Worm (Caenorhabditis elegans) whole organism, L4 larva: ENCODE measurements around the gene F41G3.3.
A peak's percentile ranks its signal among the peaks of the same experiment; 100 is the strongest.
"Not testable (repeated sequence)": the region's sequence is repeated elsewhere in the genome, so short reads cannot be mapped to it uniquely, and the experiment has no call there.

ENCODE experiments used
- D1046.2 ChIP-seq: fragments of 200-800 bp; sonication (Bioruptor generic); IDR thresholded peaks from 2 replicates; pipeline ENCODE4 v1.3.6; 2022; ENCODE audit warnings: missing genetic modification characterization, missing compliant biosample characterization
- F10B5.3 ChIP-seq: sonication (generic microtip); optimal IDR thresholded peaks from 2 replicates; lab custom pipeline; 2016; ENCODE audit warnings: mild to moderate bottlenecking, missing genetic modification characterization, missing compliant biosample characterization
- F37D6.2 ChIP-seq: sonication (generic microtip); optimal IDR thresholded peaks from 2 replicates; lab custom pipeline; 2016; ENCODE audit warnings: mild to moderate bottlenecking, missing genetic modification characterization, missing compliant biosample characterization
- F49E8.2 ChIP-seq: sonication (generic microtip); optimal IDR thresholded peaks from 2 replicates; lab custom pipeline; 2016; ENCODE audit warnings: missing compliant biosample characterization, mild to moderate bottlenecking, missing genetic modification characterization, borderline replicate concordance
- R02D3.7 ChIP-seq: fragments of 150-350 bp; sonication (generic microtip); optimal IDR thresholded peaks from 3 replicates; lab custom pipeline; 2014; ENCODE audit warnings: missing biosample characterization, missing genetic modification characterization
- T20F7.1 ChIP-seq: fragments of 200-800 bp; sonication (Bioruptor generic); optimal IDR thresholded peaks from 2 replicates; lab custom pipeline; 2018; ENCODE audit warnings: mild to moderate bottlenecking, missing genetic modification characterization, missing compliant biosample characterization
- T26A8.4 ChIP-seq: fragments of 200-800 bp; sonication (Bioruptor generic); IDR thresholded peaks from 2 replicates; pipeline ENCODE4 v1.3.6; 2022; ENCODE audit warnings: missing genetic modification characterization, missing compliant biosample characterization
- aha-1 ChIP-seq: fragments of 150-350 bp; peaks from one replicate; lab custom pipeline; 2014; ENCODE audit warnings: missing biosample characterization, missing genetic modification characterization
- ama-1 ChIP-seq: fragments of 150-350 bp; optimal IDR thresholded peaks from 2 replicates; lab custom pipeline; 2014; ENCODE audit warnings: inconsistent platforms, mixed read lengths
- arid-1 ChIP-seq: fragments of 200-800 bp; sonication (Bioruptor generic); conservative IDR thresholded peaks from 2 replicates; pipeline ENCODE4 v1.3.6; 2022; ENCODE audit warnings: missing genetic modification reagents, missing genetic modification characterization, missing compliant biosample characterization
- attf-4 ChIP-seq: sonication (generic microtip); optimal IDR thresholded peaks from 3 replicates; lab custom pipeline; 2017; ENCODE audit warnings: missing biosample characterization, missing genetic modification characterization
- ceh-44 ChIP-seq: fragments of 200-800 bp; sonication (Bioruptor generic); IDR thresholded peaks from 2 replicates; pipeline ENCODE4 v1.3.6; 2022; ENCODE audit warnings: missing genetic modification reagents, missing genetic modification characterization, missing compliant biosample characterization
- ctbp-1 ChIP-seq: fragments of 200-800 bp; sonication (Bioruptor generic); IDR thresholded peaks from 2 replicates; pipeline ENCODE4 v1.3.6; 2022; ENCODE audit warnings: missing genetic modification reagents, missing genetic modification characterization, missing compliant biosample characterization
- dmd-6 ChIP-seq: fragments of 200-800 bp; sonication (Bioruptor generic); IDR thresholded peaks from 2 replicates; pipeline ENCODE4 v1.3.6; 2022; ENCODE audit warnings: missing genetic modification reagents, missing genetic modification characterization, missing compliant biosample characterization
- dmd-8 ChIP-seq: fragments of 200-800 bp; sonication (Bioruptor generic); IDR thresholded peaks from 2 replicates; pipeline ENCODE4 v1.3.6; 2022; ENCODE audit warnings: missing genetic modification characterization, missing compliant biosample characterization
- fos-1 ChIP-seq: fragments of 150-350 bp; optimal IDR thresholded peaks from 2 replicates; lab custom pipeline; 2014; ENCODE audit warnings: missing biosample characterization, missing genetic modification characterization
- hlh-11 ChIP-seq: fragments of 200-800 bp; sonication (Bioruptor generic); optimal IDR thresholded peaks from 2 replicates; lab custom pipeline; 2018; ENCODE audit warnings: mild to moderate bottlenecking, missing genetic modification characterization, missing compliant biosample characterization
- hlh-30 ChIP-seq: sonication (generic microtip); optimal IDR thresholded peaks from 2 replicates; lab custom pipeline; 2017; ENCODE audit warnings: antibody characterized with exemption, mild to moderate bottlenecking, missing genetic modification characterization, missing compliant biosample characterization; ENCODE audit not compliant: insufficient read depth
- madf-5 ChIP-seq, 2 experiments: fragments of 200-800 bp; sonication (Bioruptor generic); IDR thresholded peaks; 2 replicates each; pipeline ENCODE4 v1.3.6; 2022; ENCODE audit warnings: missing compliant biosample characterization in 2 of 2, missing genetic modification characterization in 2 of 2
- mdt-29 ChIP-seq: fragments of 200-800 bp; sonication (Bioruptor generic); IDR thresholded peaks from 2 replicates; pipeline ENCODE4 v1.3.6; 2022; ENCODE audit warnings: missing genetic modification reagents, missing genetic modification characterization, missing compliant biosample characterization
- mep-1 ChIP-seq: fragments of 150-350 bp; sonication (generic microtip); optimal IDR thresholded peaks from 3 replicates; lab custom pipeline; 2014; ENCODE audit warnings: missing biosample characterization, missing genetic modification characterization
- mxl-3 ChIP-seq: fragments of 200-800 bp; sonication (Bioruptor generic); optimal IDR thresholded peaks from 2 replicates; lab custom pipeline; 2018; ENCODE audit warnings: mild to moderate bottlenecking, missing genetic modification characterization, missing compliant biosample characterization
- nhr-10 ChIP-seq: fragments of 150-350 bp; optimal IDR thresholded peaks from 2 replicates; lab custom pipeline; 2014; ENCODE audit warnings: missing biosample characterization, missing genetic modification characterization
- nhr-11 ChIP-seq: fragments of 150-350 bp; optimal IDR thresholded peaks from 2 replicates; lab custom pipeline; 2014; ENCODE audit warnings: missing biosample characterization, missing genetic modification characterization
- nhr-25 ChIP-seq: sonication (generic microtip); optimal IDR thresholded peaks from 2 replicates; lab custom pipeline; 2017; ENCODE audit warnings: missing genetic modification characterization, mild to moderate bottlenecking, missing compliant biosample characterization, antibody characterized with exemption, moderate library complexity, borderline replicate concordance; ENCODE audit not compliant: insufficient read depth
- nhr-28 ChIP-seq: fragments of 150-350 bp; optimal IDR thresholded peaks from 2 replicates; lab custom pipeline; 2014; ENCODE audit warnings: missing biosample characterization, missing genetic modification characterization
- nhr-41 ChIP-seq: fragments of 200-800 bp; sonication (Bioruptor generic); IDR thresholded peaks from 2 replicates; pipeline ENCODE4 v1.3.6; 2022; ENCODE audit warnings: missing genetic modification reagents, missing genetic modification characterization, missing compliant biosample characterization
- pha-4 ChIP-seq, 2 experiments: fragments of 150-350 bp in 1 of 2; fragments of 200-800 bp in 1 of 2; sonication (Bioruptor generic) in 1 of 2; IDR thresholded peaks in 1 of 2; optimal IDR thresholded peaks in 1 of 2; 2 replicates each; pipeline versions ENCODE4 v1.3.6 to Lab custom; 2014 to 2022; ENCODE audit warnings: missing genetic modification characterization in 2 of 2, missing genetic modification reagents in 2 of 2, missing biosample characterization in 1 of 2, missing compliant biosample characterization in 1 of 2
- saeg-2 ChIP-seq: fragments of 200-800 bp; sonication (Bioruptor generic); IDR thresholded peaks from 2 replicates; pipeline ENCODE4 v1.3.6; 2022; ENCODE audit warnings: missing genetic modification reagents, missing genetic modification characterization, missing compliant biosample characterization
- spr-3 ChIP-seq: fragments of 200-800 bp; sonication (Bioruptor generic); optimal IDR thresholded peaks from 2 replicates; lab custom pipeline; 2018; ENCODE audit warnings: mild to moderate bottlenecking, missing genetic modification characterization, missing compliant biosample characterization
- tra-1 ChIP-seq: fragments of 200-800 bp; sonication (Bioruptor generic); IDR thresholded peaks from 2 replicates; pipeline ENCODE4 v1.3.6; 2022; ENCODE audit warnings: missing genetic modification reagents, missing genetic modification characterization, missing compliant biosample characterization
- vab-7 ChIP-seq: fragments of 200-800 bp; sonication (Bioruptor generic); IDR thresholded peaks from 2 replicates; pipeline ENCODE4 v1.3.6; 2022; ENCODE audit warnings: missing genetic modification reagents, missing genetic modification characterization, missing compliant biosample characterization
- ztf-11 ChIP-seq: fragments of 150-350 bp; optimal IDR thresholded peaks from 2 replicates; lab custom pipeline; 2014; ENCODE audit warnings: missing biosample characterization, missing genetic modification characterization

Gene F41G3.3

DNA sequence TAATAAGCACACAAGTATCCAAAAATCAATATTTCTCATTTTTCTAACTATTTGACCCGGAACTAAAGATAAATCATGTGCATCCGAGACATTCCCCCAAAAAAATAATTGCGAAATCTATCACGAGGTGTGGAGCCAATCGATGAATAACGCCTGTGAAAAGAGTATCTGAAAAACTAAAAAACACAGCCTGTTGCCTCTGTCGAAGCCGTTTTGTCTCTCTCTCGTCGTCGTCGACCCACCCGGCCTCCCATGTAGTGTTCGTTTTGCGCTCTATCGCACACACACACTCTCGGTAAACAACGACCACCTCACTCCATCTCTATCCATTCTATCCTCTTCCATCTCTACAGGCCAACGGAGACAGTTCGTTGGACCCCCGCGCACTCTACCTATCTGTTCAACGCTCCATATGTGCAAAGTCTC, 26.4 kb downstream of the F41G3.3 start (continued):
- TF ChIP-seq mep-1 = peak; percentile 68
- peak; percentile 17 for TF ChIP-seq nhr-25 (tag; lab: Kevin White, UChicago)
- no peak for TF ChIP-seq ama-1 (lab: Kevin White, UChicago)
- 0 out of 2 replicates have a peak, but pooled peaks have one; percentile 40 for TF ChIP-seq arid-1 (GFP tag; lab: Robert Waterston, UW)
- peak; percentile 75 for TF ChIP-seq mxl-3
- TF ChIP-seq T26A8.4 = 0 out of 2 replicates have a peak, but pooled peaks have one; percentile 50
- no peak for TF ChIP-seq pha-4 (GFP tag; IDR thresholded peaks at IDR 0.05; lab: Robert Waterston, UW)
- TF ChIP-seq pha-4 (tag; optimal IDR thresholded peaks at IDR 0.05; lab: Kevin White, UChicago) = peak; percentile 50
- peak; percentile 77; the same call in 1 of the 2 replicates for TF ChIP-seq D1046.2 (GFP tag; lab: Robert Waterston, UW)
- no peak for TF ChIP-seq madf-5 (GFP tag; IDR thresholded peaks at IDR 0.05; lab: Robert Waterston, UW)
- TF ChIP-seq F10B5.3 = no peak
- no peak for TF ChIP-seq nhr-41
- TF ChIP-seq spr-3 = no peak

DNA sequence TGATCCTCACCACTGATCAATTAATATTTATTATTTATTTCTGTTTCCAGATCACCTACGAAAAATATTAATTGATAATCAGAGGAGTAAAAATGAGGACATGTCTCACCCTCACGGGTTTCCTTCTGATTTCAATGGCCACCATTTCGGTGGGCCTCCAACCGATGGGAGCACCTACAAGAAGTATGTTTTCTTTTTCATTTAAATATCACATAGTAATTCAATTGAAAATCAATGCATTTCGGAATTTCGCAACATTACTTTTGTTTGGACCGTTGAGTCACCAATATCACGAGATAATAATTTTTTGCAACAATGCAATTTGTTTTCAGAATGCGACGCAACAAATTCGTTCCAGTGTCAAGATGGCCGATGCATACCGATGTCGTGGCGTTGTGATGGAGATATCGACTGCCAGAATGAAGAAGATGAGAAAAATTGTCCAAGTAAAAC, 27.1 kb downstream of the F41G3.3 start, which contains the start of gene gldi-2:
gldi-2 (plus strand) TSS at position 51 of the 453 bp plus-strand sequence.
- TF ChIP-seq F37D6.2 (tag; lab: Kevin White, UChicago) = no peak
- TF ChIP-seq nhr-10 (tag; lab: Kevin White, UChicago) = no peak
- no peak for TF ChIP-seq R02D3.7 (tag; lab: Kevin White, UChicago)
- no peak for TF ChIP-seq F49E8.2 (tag; lab: Kevin White, UChicago)
- no peak for TF ChIP-seq T20F7.1 (GFP tag; lab: Kevin White, UChicago)
- no peak for TF ChIP-seq ztf-11 (tag; lab: Kevin White, UChicago)
- no peak for TF ChIP-seq fos-1
- no peak for TF ChIP-seq nhr-11
- TF ChIP-seq hlh-30 (tag; lab: Kevin White, UChicago) = no peak
- no peak for TF ChIP-seq aha-1 (tag; lab: Kevin White, UChicago)

DNA sequence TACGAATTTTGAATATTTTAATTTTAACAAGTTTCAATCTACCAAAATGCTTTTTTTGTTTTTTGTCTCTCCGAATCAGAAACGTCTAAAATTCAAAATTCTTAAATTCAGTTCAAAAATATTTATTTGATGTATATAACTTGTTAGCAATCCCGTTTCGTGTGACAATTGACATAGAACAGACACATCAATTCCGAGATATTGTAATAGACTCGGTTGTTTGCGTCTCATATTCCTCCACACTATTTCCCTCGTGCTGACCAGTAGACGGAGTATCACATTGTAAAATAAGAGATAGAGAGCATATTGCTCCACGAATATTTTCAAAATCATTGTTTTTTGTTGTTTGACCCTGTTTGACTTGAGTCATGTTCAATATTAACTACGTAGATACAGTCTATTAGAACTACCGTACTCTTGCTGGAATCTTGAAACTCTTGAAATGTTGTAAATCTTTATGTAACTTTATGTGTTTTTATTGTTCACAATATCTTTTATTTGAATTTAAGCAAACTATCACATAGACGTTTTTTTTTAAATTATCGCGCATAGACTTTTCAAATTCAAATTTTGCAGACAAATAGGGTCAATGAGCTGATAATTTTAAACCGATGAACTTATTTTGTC, 32.5 kb downstream of the F41G3.3 start, which contains the start of gene T13C2.3:
T13C2.3 (plus strand) TSS at position 577 of the 627 bp plus-strand sequence.
- TF ChIP-seq ama-1 (lab: Kevin White, UChicago) (no peak), hlh-30 (tag; lab: Kevin White, UChicago) (no peak), madf-5 (GFP tag; IDR thresholded peaks at IDR 0.05; lab: Robert Waterston, UW) (no peak), hlh-11 (tag; lab: Kevin White, UChicago) (no peak), tra-1 (GFP tag; lab: Robert Waterston, UW) (no peak), saeg-2 (no peak), aha-1 (tag; lab: Kevin White, UChicago) (peak; percentile 8), T26A8.4 (no peak), ceh-44 (no peak)

DNA sequence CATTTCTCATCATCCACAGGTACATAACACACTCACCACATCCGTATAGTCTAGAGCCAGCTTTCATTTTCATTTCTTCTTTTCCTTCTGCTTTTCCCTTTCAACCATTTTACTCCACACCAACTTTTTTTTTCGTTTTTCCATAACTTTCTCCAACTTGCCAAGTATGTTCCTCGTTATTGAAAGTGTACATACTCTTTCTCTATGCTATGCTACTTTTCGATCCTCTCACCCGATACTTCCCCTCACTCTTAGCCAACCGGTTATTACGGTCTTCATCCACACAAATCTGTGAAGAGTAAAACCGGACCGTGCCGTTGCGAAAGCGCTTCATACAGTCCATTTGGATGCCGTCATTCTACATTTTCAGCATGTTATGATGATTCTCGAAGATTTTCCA, 35.6 kb downstream of the F41G3.3 start, which contains the start of gene T13C2.2:
T13C2.2 (plus strand) TSS at position 301 of the 400 bp plus-strand sequence.
- TF ChIP-seq nhr-28 (tag; lab: Kevin White, UChicago) = no peak
- TF ChIP-seq fos-1 = no peak
- no peak for TF ChIP-seq mdt-29
- no peak for TF ChIP-seq attf-4

DNA sequence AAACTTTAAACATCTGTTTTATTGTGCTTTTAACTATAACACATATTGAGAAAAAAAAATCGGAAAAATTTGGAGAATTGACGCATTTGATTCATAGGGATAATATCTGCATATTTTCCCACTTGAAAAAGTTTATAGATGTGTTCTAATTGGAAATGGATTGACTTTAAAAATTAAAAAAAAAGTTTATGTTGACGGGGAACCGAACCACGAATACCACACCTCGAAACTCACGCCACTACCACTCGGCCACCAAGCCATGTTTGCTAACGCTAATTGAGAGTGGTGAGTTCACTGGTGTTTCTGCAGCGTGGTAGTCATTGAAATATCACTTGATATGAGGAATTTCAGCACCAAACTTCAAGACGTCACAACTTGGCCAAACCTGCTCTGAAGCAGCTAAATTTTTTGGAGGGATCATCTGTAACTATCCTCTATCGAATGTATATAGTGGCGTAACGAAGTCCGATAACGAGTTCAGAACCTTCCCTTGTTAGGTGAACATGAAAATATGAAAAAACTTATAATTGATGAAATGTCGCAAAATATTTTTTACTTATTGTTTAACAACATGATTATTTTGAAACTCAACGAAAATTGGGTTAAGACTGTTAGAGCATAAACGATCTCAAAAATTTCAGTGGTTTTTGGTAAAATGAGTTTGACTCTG, 41.6 kb downstream of the F41G3.3 start:
- TF ChIP-seq ctbp-1 (peak; percentile 40; the same call in 1 of the 2 replicates), dmd-8 (0 out of 2 replicates have a peak, but pooled peaks have one; percentile 37), vab-7 (peak; percentile 59), dmd-6 (GFP tag; lab: Robert Waterston, UW) (0 out of 2 replicates have a peak, but pooled peaks have one; percentile 8), pha-4 (GFP tag; IDR thresholded peaks at IDR 0.05; lab: Robert Waterston, UW) (0 out of 2 replicates have a peak, but pooled peaks have one; percentile 22), T26A8.4 (peak; percentile 28; the same call in 1 of the 2 replicates)
- not testable (repeated sequence) for TF ChIP-seq pha-4 (tag; optimal IDR thresholded peaks at IDR 0.05; lab: Kevin White, UChicago)
